Worm (Caenorhabditis elegans) whole organism, L4/young adult: ENCODE measurements around the gene asns-1.
A peak's percentile ranks its signal among the peaks of the same experiment; 100 is the strongest.
"Not testable (repeated sequence)": the region's sequence is repeated elsewhere in the genome, so short reads cannot be mapped to it uniquely, and the experiment has no call there.

Experiments used
- W03F9.2 ChIP-seq: fragments of 150-350 bp; optimal IDR thresholded peaks from 2 replicates; lab custom pipeline; 2014; ENCODE audit warnings: missing biosample characterization, missing genetic modification characterization
- dao-5 ChIP-seq: sonication (generic microtip); optimal IDR thresholded peaks from 2 replicates; lab custom pipeline; 2016; ENCODE audit warnings: missing genotype, missing genetic modification characterization, moderate library complexity, missing compliant biosample characterization
- him-1 ChIP-seq: sonication (generic microtip); optimal IDR thresholded peaks from 2 replicates; lab custom pipeline; 2016; ENCODE audit warnings: missing genotype, missing genetic modification reagents, missing genetic modification characterization, missing compliant biosample characterization

asns-1 gene

DNA sequence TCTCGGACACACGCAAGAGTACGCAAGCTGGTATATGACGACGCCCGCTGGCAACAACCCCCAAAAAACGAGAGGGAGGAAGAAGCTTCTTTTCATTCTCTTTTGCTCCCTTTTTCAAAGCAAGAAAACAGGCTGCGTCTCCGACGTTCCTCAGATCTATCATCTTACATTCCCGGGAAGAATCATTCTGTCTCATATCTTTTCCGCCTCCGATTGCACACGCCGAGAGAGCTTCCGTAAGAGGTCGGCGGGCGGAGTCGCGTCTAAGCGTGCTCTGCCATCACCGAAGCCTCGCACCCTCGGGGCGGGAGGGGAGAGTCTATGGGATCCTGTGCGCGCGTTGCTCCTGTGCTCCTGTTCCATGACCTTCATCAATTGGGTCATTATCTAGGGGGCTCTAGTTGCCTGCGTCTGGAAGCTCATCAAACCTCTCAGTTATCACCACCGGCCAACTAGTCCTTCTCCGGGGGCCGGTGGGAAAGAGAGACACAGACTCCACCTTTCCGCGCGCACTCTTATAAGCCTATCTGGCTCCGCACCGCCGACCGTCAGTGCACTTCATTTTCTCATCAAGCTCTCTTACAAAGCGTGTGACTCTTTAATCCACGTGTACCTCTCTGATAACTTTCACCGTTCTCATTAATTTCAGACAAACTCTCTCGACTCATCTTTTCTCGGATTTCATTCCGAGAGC is at the start of gene asns-1, which contains the start of gene slc-17.8:
TSS of gene asns-1 (plus strand) at position 644 of the 694 bp plus-strand sequence.
TSS of gene slc-17.8 (minus strand) at position 51 of the 694 bp plus-strand sequence.
- TF ChIP-seq him-1: no peak
- no peak for TF ChIP-seq W03F9.2 (tag; lab: Kevin White, UChicago)
- no peak for TF ChIP-seq dao-5 (tag; lab: Kevin White, UChicago)

DNA sequence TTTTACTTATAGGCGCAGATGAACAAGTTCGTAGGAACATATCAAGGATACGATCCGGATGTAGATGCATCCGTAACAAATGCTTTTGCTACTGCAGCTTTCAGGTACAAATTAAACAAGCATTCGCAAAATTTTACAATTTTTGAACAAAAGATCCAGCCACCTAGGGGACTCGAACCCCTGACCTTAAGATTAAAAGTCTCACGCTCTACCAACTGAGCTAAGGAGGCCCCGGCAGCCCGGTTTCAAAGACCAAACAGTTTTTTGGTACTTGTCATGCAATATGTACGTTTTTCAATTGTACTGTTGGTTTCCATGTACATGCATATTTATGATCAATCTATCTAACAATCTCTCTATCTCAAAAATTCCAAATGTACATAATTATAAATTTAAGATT is 46.6 kb upstream of the asns-1 start:
- TF ChIP-seq dao-5 (tag; lab: Kevin White, UChicago) (no peak), him-1 (no peak), W03F9.2 (tag; lab: Kevin White, UChicago) (no peak)

DNA sequence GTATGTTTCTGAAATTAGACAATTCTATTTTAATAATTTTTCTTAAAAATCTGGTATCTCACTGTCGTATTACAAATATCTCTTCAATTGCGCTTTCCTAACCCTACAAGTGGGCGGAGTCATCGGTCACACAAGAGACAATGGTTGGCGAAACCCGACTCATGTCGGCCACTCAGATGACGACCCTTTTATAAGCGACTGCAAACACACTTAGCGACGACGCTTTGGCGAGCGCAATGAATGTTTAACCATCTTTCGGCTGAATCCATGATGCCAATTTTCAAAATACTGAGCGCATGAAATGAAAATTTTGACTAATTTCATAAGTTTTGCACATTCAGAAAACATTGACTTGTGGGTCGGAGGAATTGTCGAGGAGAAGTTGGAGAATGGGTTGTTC is 45.6 kb upstream of the asns-1 start:
- TF ChIP-seq W03F9.2 (tag; lab: Kevin White, UChicago) (peak; percentile 84), dao-5 (tag; lab: Kevin White, UChicago) (peak; percentile 96), him-1 (peak; percentile 97)

DNA sequence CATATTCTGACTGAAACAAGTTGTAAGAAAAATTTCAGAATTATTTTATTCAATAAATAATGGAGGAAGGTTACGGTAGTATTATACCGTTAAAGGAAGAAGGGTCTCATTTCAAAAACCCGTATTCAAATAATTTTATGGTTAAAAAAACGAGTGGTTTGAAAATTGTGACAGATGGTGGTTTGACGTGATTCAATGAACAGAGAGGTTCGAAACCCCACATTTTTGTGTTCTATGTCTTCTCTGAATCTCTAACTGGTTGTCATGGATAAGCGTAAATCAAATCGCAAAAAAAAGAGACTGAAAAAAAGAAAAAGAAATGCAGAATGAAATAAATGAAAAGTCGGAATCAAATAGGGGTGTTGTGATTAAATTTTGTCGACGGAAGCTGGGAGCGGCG is 38.6 kb upstream of the asns-1 start, which contains the start of gene ZK994.6:
TSS of gene ZK994.6 (minus strand) at position 101 of the 400 bp plus-strand sequence.
- TF ChIP-seq W03F9.2 (tag; lab: Kevin White, UChicago): no peak
- TF ChIP-seq him-1: no peak
- TF ChIP-seq dao-5 (tag; lab: Kevin White, UChicago): no peak

DNA sequence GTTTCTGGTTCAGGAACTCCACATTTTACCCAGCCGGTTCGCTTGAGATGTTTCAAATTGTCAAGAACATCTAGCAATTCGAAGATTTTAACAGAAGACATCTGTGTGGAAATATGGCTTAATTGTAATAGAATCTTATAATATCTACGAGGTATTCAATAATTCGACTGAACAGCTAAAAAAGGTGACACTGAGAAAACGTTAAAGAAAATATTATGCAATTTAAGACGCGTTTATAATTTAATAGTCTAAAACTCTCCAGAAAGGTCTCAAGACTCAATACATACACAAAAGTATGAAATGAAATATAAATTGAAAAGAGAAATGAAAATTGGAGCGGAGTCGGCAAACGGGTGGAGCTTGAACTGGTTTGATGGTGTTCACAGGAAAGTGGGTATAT is 32.6 kb upstream of the asns-1 start, which contains the start of gene F45F2.9:
TSS of gene F45F2.9 (minus strand) at position 101 of the 400 bp plus-strand sequence.
- TF ChIP-seq dao-5 (tag; lab: Kevin White, UChicago) (no peak), him-1 (no peak), W03F9.2 (tag; lab: Kevin White, UChicago) (no peak)

DNA sequence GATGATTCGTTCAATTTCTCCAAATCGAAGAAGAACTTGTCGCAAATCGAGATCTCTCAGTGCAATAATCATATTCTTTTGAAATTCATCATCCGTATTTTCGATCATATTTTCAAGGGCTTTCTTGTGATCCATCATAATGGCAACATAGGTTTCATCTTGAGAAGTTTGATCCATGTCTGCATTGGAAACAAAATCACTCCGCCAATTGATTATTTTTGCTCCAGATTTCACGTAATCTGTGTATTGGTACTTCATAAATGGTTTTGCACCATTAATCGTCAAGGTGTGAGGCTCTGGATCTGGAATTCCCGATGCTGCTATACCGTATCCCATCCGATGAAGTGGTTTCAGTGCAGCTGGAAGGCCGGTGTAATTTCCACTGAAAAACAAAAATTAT is 29.5 kb upstream of the asns-1 start:
- TF ChIP-seq him-1 (no peak), W03F9.2 (tag; lab: Kevin White, UChicago) (no peak), dao-5 (tag; lab: Kevin White, UChicago) (no peak)

DNA sequence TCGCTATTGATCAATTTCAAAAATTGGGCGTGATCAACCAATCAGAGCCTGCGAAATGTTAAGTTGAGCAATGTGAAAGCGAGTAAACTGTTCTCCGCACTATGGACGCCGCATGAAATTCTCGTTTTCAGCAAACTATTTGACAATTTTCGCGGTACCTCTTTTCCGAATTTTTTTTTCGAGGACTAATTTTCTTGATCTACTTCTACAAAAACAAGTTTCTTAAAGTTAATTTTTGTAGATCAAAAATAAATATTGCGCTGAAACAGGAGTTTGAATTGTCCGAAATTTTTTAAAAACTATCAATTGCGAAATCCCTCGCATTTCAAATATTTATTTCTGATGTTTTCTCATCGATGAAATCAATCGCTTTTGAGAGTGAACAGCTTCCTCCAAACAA is 28.3 kb upstream of the asns-1 start:
- TF ChIP-seq W03F9.2 (tag; lab: Kevin White, UChicago) (no peak), dao-5 (tag; lab: Kevin White, UChicago) (no peak), him-1 (no peak)

DNA sequence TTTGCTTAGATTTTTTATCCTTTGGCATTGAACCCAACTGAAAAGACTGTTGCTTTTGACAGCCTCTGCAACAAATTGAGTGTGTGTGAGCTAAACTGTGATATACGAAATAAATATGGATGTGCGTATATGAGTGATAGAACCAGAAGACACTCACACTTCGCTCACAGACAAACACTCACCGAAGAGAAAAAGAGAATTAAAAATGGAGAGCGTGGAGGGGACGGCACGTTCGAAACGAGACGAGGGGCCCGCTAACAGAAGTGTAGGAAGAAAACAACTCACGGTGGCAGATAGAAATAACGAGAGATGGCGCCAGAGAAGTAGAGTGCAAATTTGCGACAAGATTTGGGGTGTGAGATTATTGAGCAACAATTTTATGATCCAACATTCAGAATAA is 27.7 kb upstream of the asns-1 start:
- TF ChIP-seq him-1: no peak
- TF ChIP-seq W03F9.2 (tag; lab: Kevin White, UChicago): no peak
- TF ChIP-seq dao-5 (tag; lab: Kevin White, UChicago): no peak

DNA sequence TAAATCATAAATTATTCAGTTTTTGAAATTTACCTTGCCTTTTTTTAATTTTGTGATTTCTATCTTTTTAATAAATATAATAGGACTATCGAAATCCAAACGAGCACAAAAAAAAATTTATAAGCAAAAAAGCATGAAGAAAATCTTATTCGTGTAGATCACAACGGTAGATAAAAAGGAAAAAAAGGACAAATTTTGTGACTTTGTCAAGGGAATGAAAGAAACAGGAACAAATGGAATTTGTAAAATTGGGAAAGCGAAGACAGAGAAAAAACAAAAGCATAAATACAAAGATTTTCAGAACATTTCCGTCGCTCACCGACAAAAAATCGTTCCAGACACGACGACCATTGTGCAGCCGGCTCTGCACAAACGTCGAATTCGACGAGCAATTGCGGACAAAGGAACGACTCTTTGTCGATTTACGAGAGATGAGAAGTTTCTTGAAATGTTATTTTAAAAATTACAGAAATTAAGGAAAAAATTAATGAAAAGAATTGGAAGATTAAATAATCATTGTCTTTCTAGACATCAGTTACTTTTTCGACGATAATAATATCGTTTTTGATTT is 27.1 kb upstream of the asns-1 start, which contains the start of gene F45F2.10:
TSS of gene F45F2.10 (minus strand) at position 51 of the 571 bp plus-strand sequence.
- TF ChIP-seq dao-5 (tag; lab: Kevin White, UChicago): no peak
- TF ChIP-seq W03F9.2 (tag; lab: Kevin White, UChicago): no peak
- TF ChIP-seq him-1: no peak

DNA sequence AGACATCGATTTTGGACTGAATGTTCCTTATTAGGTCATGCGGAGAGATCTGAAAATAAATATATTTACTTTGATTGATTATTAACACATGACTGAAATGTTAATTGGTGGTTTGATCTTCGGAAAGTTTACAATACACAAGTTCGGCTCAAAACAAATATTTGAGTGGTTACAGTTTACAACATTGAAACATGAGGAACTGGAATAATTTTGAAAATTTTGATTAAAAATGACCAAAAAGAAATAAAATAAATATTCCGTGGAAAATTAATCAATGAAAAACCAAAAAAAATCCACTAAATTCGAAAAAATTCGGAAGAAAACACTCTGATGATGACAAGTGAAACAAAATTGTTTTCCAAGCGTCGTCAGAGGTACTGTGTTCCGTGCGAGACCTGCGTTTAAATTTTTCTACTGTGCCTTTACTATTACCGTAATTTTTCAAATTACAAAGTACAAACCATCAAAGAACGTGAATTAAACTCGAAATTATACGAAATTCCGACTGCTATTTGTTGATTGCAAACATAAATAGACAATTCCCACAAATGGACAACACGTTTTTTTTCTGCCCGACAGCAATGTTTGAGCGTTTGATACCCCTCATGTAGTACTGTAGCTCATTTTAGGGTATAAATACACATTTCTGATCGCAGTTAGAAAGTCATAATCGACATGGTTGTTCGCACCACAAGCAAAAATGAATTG is 25.0 kb upstream of the asns-1 start, which contains the start of the genes F45F2.11 and otpl-7:
TSS of gene F45F2.11 (minus strand) at position 51 of the 708 bp plus-strand sequence.
TSS of gene otpl-7 (plus strand) at position 658 of the 708 bp plus-strand sequence.
- TF ChIP-seq W03F9.2 (tag; lab: Kevin White, UChicago) (no peak), him-1 (no peak), dao-5 (tag; lab: Kevin White, UChicago) (no peak)

DNA sequence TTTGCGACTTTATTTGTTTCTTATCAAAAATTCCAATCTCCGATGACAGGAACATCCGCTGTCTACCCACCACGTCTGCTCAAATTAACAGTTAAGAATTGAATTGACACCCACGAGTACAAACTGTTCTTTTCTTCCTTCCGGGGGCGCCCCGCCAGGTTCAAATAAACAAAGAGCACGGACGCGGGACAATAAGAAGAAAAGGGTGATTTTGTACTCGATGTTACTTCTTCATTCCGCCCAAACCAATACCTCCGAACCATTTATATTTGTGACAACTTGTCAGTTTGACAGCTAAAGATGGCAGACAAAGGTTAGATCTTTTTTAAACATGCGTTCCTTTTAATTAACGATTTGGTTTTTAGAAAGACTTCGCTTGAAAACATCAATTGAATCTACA is 20.2 kb upstream of the asns-1 start, which contains the start of gene otpl-6:
TSS of gene otpl-6 (plus strand) at position 301 of the 400 bp plus-strand sequence.
- TF ChIP-seq him-1 (no peak), dao-5 (tag; lab: Kevin White, UChicago) (no peak), W03F9.2 (tag; lab: Kevin White, UChicago) (no peak)

DNA sequence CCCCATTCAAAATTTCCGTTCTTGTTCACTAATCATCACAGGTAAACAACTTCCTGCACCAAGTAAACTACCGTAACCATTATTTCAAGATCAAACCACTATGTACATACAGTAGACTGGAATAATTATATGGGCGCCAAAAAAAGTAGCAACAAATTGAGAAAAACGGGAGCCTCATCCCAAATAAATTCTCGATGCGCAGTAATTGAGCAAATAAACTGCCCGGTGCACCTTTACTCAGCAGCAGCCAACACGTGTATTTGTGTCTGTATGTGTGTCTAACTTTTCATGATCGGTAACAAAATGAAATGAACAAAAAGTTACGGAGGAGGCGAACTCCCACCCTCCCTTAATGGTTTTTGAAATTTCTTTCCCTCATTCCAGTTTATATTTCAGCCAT is 16.8 kb upstream of the asns-1 start, which contains the start of gene otpl-5:
TSS of gene otpl-5 (plus strand) at position 301 of the 400 bp plus-strand sequence.
- TF ChIP-seq dao-5 (tag; lab: Kevin White, UChicago) (no peak), W03F9.2 (tag; lab: Kevin White, UChicago) (no peak), him-1 (no peak)

DNA sequence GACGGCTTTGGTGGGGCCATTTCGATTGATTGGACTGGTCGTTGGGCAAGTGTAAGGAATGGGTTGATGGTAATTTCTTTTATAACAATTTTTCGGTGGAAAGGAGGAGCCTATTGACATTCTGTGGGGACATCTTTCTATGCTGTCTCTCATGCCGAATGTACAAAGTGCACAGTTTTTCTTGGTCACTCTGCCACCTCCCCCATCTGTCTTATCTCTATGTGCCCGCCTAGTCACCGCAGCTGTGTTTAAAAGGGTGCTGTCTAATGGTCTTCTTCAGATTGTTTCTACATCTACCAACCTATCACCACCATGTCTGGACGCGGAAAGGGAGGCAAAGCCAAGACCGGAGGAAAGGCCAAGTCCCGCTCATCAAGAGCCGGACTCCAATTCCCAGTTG is 12.9 kb upstream of the asns-1 start, which contains the start of the genes his-8 and his-7:
TSS of gene his-8 (minus strand) at position 20 of the 400 bp plus-strand sequence.
TSS of gene his-7 (plus strand) at position 313 of the 400 bp plus-strand sequence.
- TF ChIP-seq dao-5 (tag; lab: Kevin White, UChicago); him-1; W03F9.2 (tag; lab: Kevin White, UChicago): not testable (repeated sequence)
